Worm (Caenorhabditis elegans) whole organism, L2 larva: Measurements from ENCODE around the gene F49C12.5.

ENCODE experiments used
- R02D3.7 ChIP-seq: fragments of 150-350 bp; optimal IDR thresholded peaks from 2 replicates; lab custom pipeline; 2014; ENCODE audit warnings: missing biosample characterization, missing genetic modification characterization
- aly-2 ChIP-seq: fragments of 150-350 bp; optimal IDR thresholded peaks from 2 replicates; lab custom pipeline; 2014; ENCODE audit warnings: missing biosample characterization, missing genetic modification characterization
- ceh-16 ChIP-seq: fragments of 150-350 bp; optimal IDR thresholded peaks from 2 replicates; lab custom pipeline; 2014; ENCODE audit warnings: missing biosample characterization, missing genetic modification characterization
- ceh-82 ChIP-seq: fragments of 150-350 bp; optimal IDR thresholded peaks from 2 replicates; lab custom pipeline; 2014; ENCODE audit warnings: missing biosample characterization, missing genetic modification characterization
- lin-11 ChIP-seq: fragments of 150-350 bp; sonication (generic microtip); optimal IDR thresholded peaks from 2 replicates; lab custom pipeline; 2014; ENCODE audit warnings: missing biosample characterization, missing genetic modification characterization, inconsistent platforms, mixed read lengths
- nhr-10 ChIP-seq: sonication (generic microtip); optimal IDR thresholded peaks from 2 replicates; lab custom pipeline; 2017; ENCODE audit warnings: missing biosample characterization, missing genetic modification characterization
- nhr-23 ChIP-seq: fragments of 150-350 bp; optimal IDR thresholded peaks from 2 replicates; lab custom pipeline; 2014; ENCODE audit warnings: missing biosample characterization, missing genetic modification reagents, missing genetic modification characterization
- snpc-4 ChIP-seq: fragments of 150-350 bp; optimal IDR thresholded peaks from 2 replicates; lab custom pipeline; 2014; ENCODE audit warnings: missing biosample characterization, missing genetic modification characterization
- ztf-11 ChIP-seq: sonication (generic microtip); optimal IDR thresholded peaks from 2 replicates; lab custom pipeline; 2017; ENCODE audit warnings: missing biosample characterization, missing genetic modification characterization

ce11 chrIV:9303994-9304393 lies 723 bp upstream of the F49C12.5 start, which contains the start of gene F49C12.4:
- TF ChIP-seq aly-2 (tag; lab: Kevin White, UChicago) (no peak), ztf-11 (tag; lab: Kevin White, UChicago) (no peak), ceh-82 (tag; lab: Kevin White, UChicago) (no peak), snpc-4 (no peak), ceh-16 (tag; lab: Kevin White, UChicago) (no peak), nhr-10 (no peak), R02D3.7 (tag; lab: Kevin White, UChicago) (no peak), nhr-23 (tag; lab: Kevin White, UChicago) (no peak), lin-11 (tag; lab: Kevin White, UChicago) (no peak)
